Worm (Caenorhabditis elegans) whole organism, midembryonic: ENCODE results near the gene ssq-2.

Experiments used
- cog-1 ChIP-seq: sonication (generic microtip); optimal IDR thresholded peaks from 2 replicates; lab custom pipeline; 2016; ENCODE audit warnings: missing genetic modification characterization, missing compliant biosample characterization
- flt-1 ChIP-seq: fragments of 200-800 bp; sonication (Bioruptor generic); IDR thresholded peaks from 2 replicates; pipeline ENCODE4 v1.3.6; 2022; ENCODE audit warnings: missing genetic modification characterization, missing compliant biosample characterization
- klf-2 ChIP-seq: fragments of 200-800 bp; sonication (Bioruptor generic); conservative IDR thresholded peaks from 2 replicates; pipeline ENCODE4 v1.3.6; 2022; ENCODE audit warnings: missing genetic modification reagents, missing genetic modification characterization, missing compliant biosample characterization
- ztf-23 ChIP-seq: fragments of 200-800 bp; sonication (Bioruptor generic); IDR thresholded peaks from 2 replicates; pipeline ENCODE4 v1.3.6; 2022; ENCODE audit warnings: missing genetic modification reagents, missing genetic modification characterization, missing compliant biosample characterization

ce11 chrIV:4960623-4961022 lies 35.3 kb upstream of the ssq-2 start, which contains the start of gene str-164:
- TF ChIP-seq flt-1 (GFP tag; lab: Robert Waterston, UW) (no peak), ztf-23 (GFP tag; lab: Robert Waterston, UW) (no peak), klf-2 (GFP tag; lab: Robert Waterston, UW) (no peak), cog-1 (tag; lab: Kevin White, UChicago) (no peak)
